Fruit fly (Drosophila melanogaster) whole organism, embryonic: ENCODE measurements around the gene Argl.

ENCODE experiments used
- Awh ChIP-seq: fragments of 200-800 bp; sonication (Bioruptor generic); IDR thresholded peaks from 2 replicates; pipeline ENCODE4, ENCODE4 v1.3.6; 2022; ENCODE audit warnings: missing biosample characterization, missing genetic modification characterization
- Bgb ChIP-seq: fragments of 200-800 bp; sonication (Bioruptor generic); IDR thresholded peaks from 2 replicates; pipeline ENCODE4 v1.3.6; 2022; ENCODE audit warnings: missing biosample characterization, missing genetic modification characterization; ENCODE audit not compliant: partially characterized antibody
- CG10267 ChIP-seq: fragments of 200-800 bp; sonication (Bioruptor generic); optimal IDR thresholded peaks from 2 replicates; lab custom pipeline; 2018; ENCODE audit warnings: missing biosample characterization, mild to moderate bottlenecking, missing genetic modification characterization, moderate library complexity
- CG11398 ChIP-seq: fragments of 200-800 bp; sonication (Bioruptor generic); optimal IDR thresholded peaks from 2 replicates; lab custom pipeline; 2016; ENCODE audit warnings: missing biosample characterization, missing genetic modification characterization
- CG12299 ChIP-seq: fragments of 200-800 bp; sonication (Bioruptor generic); optimal IDR thresholded peaks from 2 replicates; lab custom pipeline; 2018; ENCODE audit warnings: missing biosample characterization, mild to moderate bottlenecking, missing genetic modification characterization
- CG12659 ChIP-seq: fragments of 200-800 bp; sonication (Bioruptor generic); optimal IDR thresholded peaks from 3 replicates; lab custom pipeline; 2017; ENCODE audit warnings: mild to moderate bottlenecking, missing biosample characterization, missing genetic modification reagents, missing genetic modification characterization
- CG13424 ChIP-seq: fragments of 200-800 bp; sonication (Bioruptor generic); optimal IDR thresholded peaks from 2 replicates; lab custom pipeline; 2019; ENCODE audit warnings: missing biosample characterization, mild to moderate bottlenecking, missing genetic modification characterization, moderate library complexity
- CG14710 ChIP-seq: fragments of 200-800 bp; sonication (Bioruptor generic); optimal IDR thresholded peaks from 3 replicates; lab custom pipeline; 2019; ENCODE audit warnings: missing biosample characterization, mild to moderate bottlenecking, missing genetic modification characterization, moderate library complexity
- CG2712 ChIP-seq: fragments of 200-800 bp; optimal IDR thresholded peaks from 3 replicates; lab custom pipeline; 2019; ENCODE audit warnings: missing biosample characterization, mild to moderate bottlenecking, missing genetic modification characterization, moderate library complexity
- CG3065 ChIP-seq: fragments of 200-800 bp; sonication (Bioruptor generic); optimal IDR thresholded peaks from 2 replicates; lab custom pipeline; 2016; ENCODE audit warnings: missing biosample characterization, missing genetic modification characterization
- CG31224 ChIP-seq: fragments of 200-800 bp; sonication (Bioruptor generic); IDR thresholded peaks from 2 replicates; pipeline ENCODE4 v1.3.6; 2022; ENCODE audit warnings: missing biosample characterization, missing genetic modification characterization
- CG31365 ChIP-seq: fragments of 200-800 bp; sonication (Bioruptor generic); optimal IDR thresholded peaks from 2 replicates; lab custom pipeline; 2018; ENCODE audit warnings: missing biosample characterization, mild to moderate bottlenecking, missing genetic modification characterization
- CG3995 ChIP-seq: fragments of 200-800 bp; sonication (Bioruptor generic); optimal IDR thresholded peaks from 3 replicates; lab custom pipeline; 2016; ENCODE audit warnings: missing biosample characterization, missing genetic modification characterization
- CG4282 ChIP-seq: fragments of 200-800 bp; sonication (Bioruptor generic); optimal IDR thresholded peaks from 2 replicates; lab custom pipeline; 2016; ENCODE audit warnings: missing biosample characterization, missing genetic modification characterization
- CG8388 ChIP-seq: fragments of 200-800 bp; sonication (Bioruptor generic); optimal IDR thresholded peaks from 2 replicates; lab custom pipeline; 2019; ENCODE audit warnings: missing biosample characterization, mild to moderate bottlenecking, missing genetic modification characterization, moderate library complexity
- CG8924 ChIP-seq: fragments of 200-800 bp; optimal IDR thresholded peaks from 3 replicates; lab custom pipeline; 2019; ENCODE audit warnings: missing biosample characterization, mild to moderate bottlenecking, missing genetic modification characterization, moderate library complexity
- CG9727 ChIP-seq: fragments of 200-800 bp; sonication (Bioruptor generic); optimal IDR thresholded peaks from 3 replicates; lab custom pipeline; 2017; ENCODE audit warnings: missing biosample characterization, mild to moderate bottlenecking, missing genetic modification characterization
- D ChIP-seq, 2 experiments: fragments of 200-800 bp in 1 of 2; fragments of >200 bp in 1 of 2; sonication (Bioruptor generic) in 1 of 2; optimal IDR thresholded peaks; 2 replicates in 1 of 2; 3 replicates in 1 of 2; lab custom pipeline; 2017; ENCODE audit warnings: mild to moderate bottlenecking in 1 of 2, missing biosample characterization in 1 of 2, missing genetic modification characterization in 1 of 2, missing genetic modification reagents in 1 of 2
- Doc3 ChIP-seq: fragments of 200-800 bp; sonication (Bioruptor generic); IDR thresholded peaks from 3 replicates; pipeline ENCODE4 v1.3.6; 2022; ENCODE audit warnings: missing biosample characterization, missing genetic modification characterization; ENCODE audit not compliant: partially characterized antibody
- Drgx ChIP-seq: fragments of 200-800 bp; sonication (Bioruptor generic); IDR thresholded peaks from 2 replicates; pipeline ENCODE4 v1.3.6; 2022; ENCODE audit warnings: missing biosample characterization, missing genetic modification characterization
- Fer1 ChIP-seq: fragments of 200-800 bp; sonication (Bioruptor generic); optimal IDR thresholded peaks from 2 replicates; lab custom pipeline; 2017; ENCODE audit warnings: missing biosample characterization, mild to moderate bottlenecking, missing genetic modification characterization
- Hey ChIP-seq: fragments of 200-800 bp; sonication (Bioruptor generic); optimal IDR thresholded peaks from 3 replicates; lab custom pipeline; 2018; ENCODE audit warnings: missing biosample characterization, mild to moderate bottlenecking, missing genetic modification characterization
- HmgD ChIP-seq: fragments of 200-800 bp; sonication (Bioruptor generic); optimal IDR thresholded peaks from 3 replicates; lab custom pipeline; 2016; ENCODE audit warnings: missing biosample characterization, missing genetic modification characterization
- Kr ChIP-seq: fragments of 200-800 bp; sonication (Bioruptor generic); optimal IDR thresholded peaks from 2 replicates; lab custom pipeline; 2017; ENCODE audit warnings: missing biosample characterization, mild to moderate bottlenecking, missing genetic modification characterization
- Poxn ChIP-seq: fragments of 200-800 bp; sonication (Bioruptor generic); IDR thresholded peaks from 2 replicates; pipeline ENCODE4 v1.3.6; 2022; ENCODE audit warnings: missing biosample characterization, missing genetic modification characterization
- Rx ChIP-seq: fragments of 200-800 bp; sonication (Bioruptor generic); IDR thresholded peaks from 2 replicates; pipeline ENCODE4 v1.3.6; 2022; ENCODE audit warnings: missing biosample characterization, missing genetic modification characterization
- Sox100B ChIP-seq: fragments of 200-800 bp; sonication (Bioruptor generic); optimal IDR thresholded peaks from 3 replicates; lab custom pipeline; 2018; ENCODE audit warnings: missing biosample characterization, mild to moderate bottlenecking, missing genetic modification characterization
- aop ChIP-seq: fragments of 200-800 bp; sonication (Bioruptor generic); IDR thresholded peaks from 2 replicates; pipeline ENCODE4 v1.3.6; 2022; ENCODE audit warnings: missing biosample characterization, missing genetic modification characterization
- cg ChIP-seq: fragments of 200-800 bp; sonication (Bioruptor generic); optimal IDR thresholded peaks from 3 replicates; lab custom pipeline; 2019; ENCODE audit warnings: missing biosample characterization, mild to moderate bottlenecking, missing genetic modification characterization, moderate library complexity
- chif ChIP-seq, 2 experiments: fragments of 200-800 bp; sonication (Bioruptor generic); optimal IDR thresholded peaks; 3 replicates each; lab custom pipeline; 2016; ENCODE audit warnings: missing biosample characterization in 2 of 2, missing genetic modification characterization in 2 of 2
- chn ChIP-seq: fragments of 200-800 bp; sonication (Bioruptor generic); optimal IDR thresholded peaks from 2 replicates; lab custom pipeline; 2016; ENCODE audit warnings: missing biosample characterization, missing genetic modification characterization
- crol ChIP-seq: fragments of 200-800 bp; sonication (Bioruptor generic); IDR thresholded peaks from 2 replicates; pipeline ENCODE4 v1.3.6; 2022; ENCODE audit warnings: missing biosample characterization, missing genetic modification characterization
- da ChIP-seq: fragments of 200-800 bp; sonication (Bioruptor generic); optimal IDR thresholded peaks from 2 replicates; lab custom pipeline; 2016; ENCODE audit warnings: missing biosample characterization, missing genetic modification characterization
- dan ChIP-seq: fragments of 200-800 bp; sonication (Bioruptor generic); IDR thresholded peaks from 2 replicates; pipeline ENCODE4 v1.3.6; 2022; ENCODE audit warnings: missing biosample characterization, missing genetic modification characterization
- dmrt11E ChIP-seq: fragments of 200-800 bp; sonication (Bioruptor generic); optimal IDR thresholded peaks from 3 replicates; lab custom pipeline; 2018; ENCODE audit warnings: missing biosample characterization, mild to moderate bottlenecking, missing genetic modification characterization, moderate library complexity
- emc ChIP-seq: fragments of 200-800 bp; sonication (Bioruptor generic); optimal IDR thresholded peaks from 2 replicates; lab custom pipeline; 2016; ENCODE audit warnings: missing biosample characterization, missing genetic modification characterization
- insv ChIP-seq, 2 experiments: fragments of 200-800 bp; sonication (Bioruptor generic); optimal IDR thresholded peaks; 3 replicates each; lab custom pipeline; 2016 to 2018; ENCODE audit warnings: missing biosample characterization in 2 of 2, missing genetic modification characterization in 2 of 2
- jumu ChIP-seq: fragments of 200-800 bp; sonication (Bioruptor generic); optimal IDR thresholded peaks from 3 replicates; lab custom pipeline; 2016; ENCODE audit warnings: missing biosample characterization, missing genetic modification characterization
- lbe ChIP-seq: fragments of 200-800 bp; sonication (Bioruptor generic); optimal IDR thresholded peaks from 2 replicates; lab custom pipeline; 2016; ENCODE audit warnings: missing biosample characterization, mild to moderate bottlenecking, missing genetic modification characterization
- nerfin-1 ChIP-seq: fragments of 200-800 bp; sonication (Bioruptor generic); optimal IDR thresholded peaks from 3 replicates; lab custom pipeline; 2019; ENCODE audit warnings: missing biosample characterization, mild to moderate bottlenecking, missing genetic modification characterization, moderate library complexity
- nmo ChIP-seq: fragments of 200-800 bp; sonication (Bioruptor generic); optimal IDR thresholded peaks from 2 replicates; lab custom pipeline; 2018; ENCODE audit warnings: missing biosample characterization, mild to moderate bottlenecking, missing genetic modification characterization, moderate library complexity
- prd ChIP-seq, 3 experiments: fragments of >200 bp in 2 of 3; fragments of 200-800 bp in 1 of 3; sonication (Bioruptor generic) in 1 of 3; optimal IDR thresholded peaks in 2 of 3; IDR thresholded peaks in 1 of 3; 2 replicates in 2 of 3; 3 replicates in 1 of 3; pipeline versions ENCODE4 v1.3.6 to Lab custom; 2017 to 2022; ENCODE audit warnings: missing biosample characterization in 1 of 3, missing genetic modification characterization in 1 of 3
- shn ChIP-seq: fragments of 200-800 bp; sonication (Bioruptor generic); optimal IDR thresholded peaks from 3 replicates; lab custom pipeline; 2016; ENCODE audit warnings: missing biosample characterization, missing genetic modification characterization
- sr ChIP-seq: fragments of 200-800 bp; sonication (Bioruptor generic); IDR thresholded peaks from 3 replicates; pipeline ENCODE4 v1.3.6; 2022; ENCODE audit warnings: missing biosample characterization, missing genetic modification characterization
- stwl ChIP-seq: fragments of 200-800 bp; sonication (Bioruptor generic); optimal IDR thresholded peaks from 3 replicates; lab custom pipeline; 2018; ENCODE audit warnings: missing biosample characterization, mild to moderate bottlenecking, missing genetic modification characterization, moderate library complexity
- tio ChIP-seq: fragments of 200-800 bp; sonication (Bioruptor generic); optimal IDR thresholded peaks from 2 replicates; lab custom pipeline; 2017; ENCODE audit warnings: missing biosample characterization, missing genetic modification characterization, inconsistent platforms

Gene Argl

DNA sequence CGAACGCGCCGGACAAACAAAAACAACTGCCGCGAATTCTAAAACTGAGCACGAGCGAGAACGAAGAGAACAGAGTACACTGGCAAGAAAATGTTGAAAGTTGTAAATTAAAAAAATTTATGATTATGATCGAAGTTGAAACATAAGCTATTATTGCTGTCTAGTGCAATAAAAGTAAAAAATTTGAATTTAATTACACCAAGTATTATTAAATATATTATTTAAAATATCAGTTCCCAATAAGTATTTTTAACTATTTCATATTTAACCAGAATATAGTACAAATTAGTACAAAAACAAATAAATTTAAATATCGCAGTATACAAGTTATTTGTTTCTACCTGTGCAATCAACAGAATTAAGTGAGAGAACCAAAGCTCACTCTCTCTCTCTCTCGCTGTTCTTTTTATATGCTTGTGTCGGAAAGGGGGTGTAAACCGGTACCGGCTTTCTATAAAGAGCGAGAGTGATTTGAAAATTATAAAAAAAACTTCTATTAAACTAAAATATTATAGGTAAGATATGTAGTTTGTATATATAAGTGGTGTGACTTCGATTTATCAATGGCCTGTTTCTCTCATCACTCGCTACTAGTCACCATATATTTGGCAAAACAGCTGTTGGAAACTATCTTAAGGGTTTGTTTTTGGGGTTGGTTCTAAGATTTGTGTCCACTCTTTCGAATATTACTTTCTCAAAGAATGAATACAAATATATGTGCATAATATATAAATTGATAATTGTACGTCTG is 9.5 kb upstream of the Argl start, which contains the start of gene C1GalTA (continued):
- TF ChIP-seq emc (peak; percentile 39), CG11398 (GFP tag; lab: Kevin White, UChicago) (peak; percentile 63), Kr (GFP tag; lab: Kevin White, UChicago) (peak; percentile 40), CG31365 (peak; percentile 57), shn (GFP tag; lab: Kevin White, UChicago) (peak; percentile 63), Bgb (GFP tag; lab: Robert Waterston, UW) (no peak), CG12299 (tag; lab: Kevin White, UChicago) (peak; percentile 98), chn (GFP tag; lab: Kevin White, UChicago) (peak; percentile 49), HmgD (GFP tag; lab: Kevin White, UChicago) (no peak), CG31224 (GFP tag; lab: Robert Waterston, UW) (peak; percentile 92), prd (optimal IDR thresholded peaks at IDR 0.05; lab: Kevin White, UChicago) (no peak), prd (GFP tag; IDR thresholded peaks at IDR 0.05; lab: Robert Waterston, UW) (peak; percentile 95), Drgx (GFP tag; lab: Robert Waterston, UW) (peak; percentile 97), CG3995 (GFP tag; lab: Kevin White, UChicago) (peak; percentile 43), CG8388 (peak; percentile 99), da (GFP tag; lab: Kevin White, UChicago) (no peak), Poxn (GFP tag; lab: Robert Waterston, UW) (peak; percentile 79), Hey (peak; percentile 77), CG12659 (peak; percentile 99), jumu (peak; percentile 9), dan (GFP tag; lab: Robert Waterston, UW) (no peak)

DNA sequence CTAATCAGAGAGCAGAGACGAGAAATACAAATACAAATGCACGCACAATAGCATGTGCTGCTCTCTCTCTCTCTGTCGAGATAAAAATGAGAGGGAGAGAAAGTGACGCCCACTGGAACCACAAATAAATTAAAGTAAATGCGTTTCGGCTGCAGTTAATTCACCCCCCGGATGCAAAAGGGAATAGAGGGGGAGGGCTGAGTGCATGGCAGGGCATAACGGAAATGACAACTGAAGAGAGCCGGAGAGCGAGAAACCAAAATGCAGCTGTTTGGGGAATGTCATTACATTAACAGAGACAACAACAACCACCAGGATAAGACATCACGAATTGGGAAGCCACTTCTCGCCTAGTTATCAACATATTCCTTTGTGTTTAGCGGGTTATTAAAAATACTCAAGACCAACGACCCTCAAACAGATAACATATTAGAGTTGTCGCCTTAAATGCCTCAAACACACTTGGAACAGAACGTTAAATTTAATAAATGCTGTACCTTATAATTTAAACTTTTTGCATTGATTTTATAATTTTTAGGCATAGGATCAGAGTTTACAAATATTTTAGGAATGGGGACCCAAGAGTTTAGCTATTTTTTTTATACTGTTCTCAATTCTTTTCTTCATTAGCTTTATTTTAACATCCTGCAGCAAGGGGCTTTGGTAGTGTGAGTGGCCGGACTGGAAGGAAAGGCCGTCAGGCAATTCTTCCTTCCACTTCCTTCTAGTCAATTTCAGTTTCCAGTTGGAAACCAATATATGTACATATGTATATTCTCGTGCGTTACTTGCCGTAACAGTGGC is 8.2 kb upstream of the Argl start:
- peak; percentile 11 for TF ChIP-seq CG14710 (tag; lab: Kevin White, UChicago)
- peak; percentile 11 for TF ChIP-seq CG2712 (tag; lab: Kevin White, UChicago)
- peak; percentile 59 for TF ChIP-seq cg
- TF ChIP-seq aop, result peak; percentile 81
- TF ChIP-seq CG4282 (GFP tag; lab: Kevin White, UChicago), result no peak
- no peak for TF ChIP-seq shn (GFP tag; lab: Kevin White, UChicago)
- TF ChIP-seq Sox100B (GFP tag; lab: Kevin White, UChicago), result no peak
- TF ChIP-seq dmrt11E (tag; lab: Kevin White, UChicago), result peak; percentile 44
- TF ChIP-seq Rx (GFP tag; lab: Robert Waterston, UW), result no peak
- peak; percentile 11 for TF ChIP-seq stwl (tag; lab: Kevin White, UChicago)
- TF ChIP-seq lbe (GFP tag; lab: Kevin White, UChicago), result peak; percentile 46
- TF ChIP-seq Awh (GFP tag; lab: Robert Waterston, UW), result peak; percentile 29; the same call in 1 of the 2 replicates
- peak; percentile 79 for TF ChIP-seq crol (GFP tag; lab: Robert Waterston, UW)
- peak in 1 of 2 experiments; percentile 12 for TF ChIP-seq chif (GFP tag; optimal IDR thresholded peaks at IDR 0.05; lab: Kevin White, UChicago)
- TF ChIP-seq sr (GFP tag; lab: Robert Waterston, UW), result no peak
- TF ChIP-seq nerfin-1 (tag; lab: Kevin White, UChicago), result peak; percentile 50
- peak; percentile 13 for TF ChIP-seq tio (GFP tag; lab: Kevin White, UChicago)
- no peak for TF ChIP-seq Doc3 (GFP tag; lab: Robert Waterston, UW)
- peak; percentile 14 for TF ChIP-seq CG10267 (tag; lab: Kevin White, UChicago)
- no peak for TF ChIP-seq CG13424 (tag; lab: Kevin White, UChicago)
- TF ChIP-seq nmo, result peak; percentile 20
- TF ChIP-seq insv (GFP tag; optimal IDR thresholded peaks at IDR 0.05; lab: Kevin White, UChicago), result peak in 1 of 2 experiments; percentile 47
- peak; percentile 32 for TF ChIP-seq CG9727 (GFP tag; lab: Kevin White, UChicago)
- TF ChIP-seq Fer1 (GFP tag; lab: Kevin White, UChicago), result no peak
- no peak for TF ChIP-seq D (optimal IDR thresholded peaks at IDR 0.05; lab: Kevin White, UChicago)
- peak; percentile 30 for TF ChIP-seq D (GFP tag; optimal IDR thresholded peaks at IDR 0.05; lab: Kevin White, UChicago)
- TF ChIP-seq CG3065 (GFP tag; lab: Kevin White, UChicago), result no peak
- peak; percentile 31 for TF ChIP-seq CG8924 (tag; lab: Kevin White, UChicago)
